Fruit fly (Drosophila melanogaster): ENCODE results near the gene Xport-A.

- TF ChIP-seq CG13123 (GFP tag; optimal IDR thresholded peaks at IDR 0.05) = no peak
- TF ChIP-seq h (optimal IDR thresholded peaks at IDR 0.05) = no peak
- TF ChIP-seq Spps (tag; optimal IDR thresholded peaks at IDR 0.05) = no peak
- TF ChIP-seq HHEX (GFP tag; optimal IDR thresholded peaks at IDR 0.05) = no peak
- TF ChIP-seq danr (GFP tag; IDR thresholded peaks at IDR 0.05) = no peak
- no peak for TF ChIP-seq CG9817 (tag; optimal IDR thresholded peaks at IDR 0.05)
- TF ChIP-seq Lhr (GFP tag; optimal IDR thresholded peaks at IDR 0.05) = no peak
Measured at dm6 chr3R:19909541-19910182, 5.5 kb downstream of the Xport-A start.

All from whole organism, embryonic.